Worm (Caenorhabditis elegans): ENCODE results near the gene C35D10.5.
A peak's percentile ranks its signal among the peaks of the same experiment; 100 is the strongest.

DNA sequence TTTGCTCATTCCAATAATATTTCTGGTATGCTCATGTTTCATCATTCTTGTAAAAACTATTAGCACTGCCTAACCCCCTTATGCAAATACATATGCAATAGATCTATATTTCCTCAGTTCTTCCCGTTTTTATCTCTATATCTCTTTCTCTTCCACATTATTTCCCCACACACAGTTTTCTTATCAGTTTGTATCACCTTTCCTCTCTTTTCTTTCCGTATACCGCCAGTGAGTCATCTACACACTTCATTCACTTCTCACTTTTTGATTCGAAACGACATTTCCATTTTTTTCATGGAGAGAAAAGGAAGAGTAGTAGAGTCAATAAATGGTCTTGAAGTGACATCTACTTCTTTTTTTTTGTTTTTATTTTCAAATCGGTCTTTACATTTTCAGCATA, 44.2 kb downstream of the C35D10.5 start:
- TF ChIP-seq dmd-8 (GFP tag; IDR thresholded peaks at IDR 0.05) (no peak), lim-7 (GFP tag; IDR thresholded peaks at IDR 0.05) (no peak), nhr-76 (tag; optimal IDR thresholded peaks at IDR 0.05) (no peak), nhr-41 (GFP tag; IDR thresholded peaks at IDR 0.05) (0 out of 2 replicates have a peak, but pooled peaks have one; percentile 14), lir-3 (tag; optimal IDR thresholded peaks at IDR 0.05) (no peak)

Measured in whole organism, L4 larva.